Fruit fly (Drosophila melanogaster): Measurements from ENCODE around the gene GV1.

The GV1 gene

dm6 chr3L:1860749-1861148 lies 50.4 kb downstream of the GV1 start:
- TF ChIP-seq lov (optimal IDR thresholded peaks at IDR 0.05) (no peak), lov (GFP tag; IDR thresholded peaks at IDR 0.05) (no peak), CG30431 (GFP tag; optimal IDR thresholded peaks at IDR 0.05) (no peak), CG15011 (GFP tag; optimal IDR thresholded peaks at IDR 0.05) (no peak), Med (GFP tag) (peak; percentile 64), bsh (GFP tag; optimal IDR thresholded peaks at IDR 0.05) (no peak), ci (GFP tag; IDR thresholded peaks at IDR 0.05) (0 out of 3 replicates have a peak, but pooled peaks have one; percentile 27), Hr39 (optimal IDR thresholded peaks at IDR 0.05) (no peak), CG8478 (optimal IDR thresholded peaks at IDR 0.05) (peak; percentile 65)

dm6 chr3L:1861400-1861793 lies 51.0 kb downstream of the GV1 start:
- TF ChIP-seq seq (GFP tag; IDR thresholded peaks at IDR 0.05) (no peak), Hr78 (GFP tag; optimal IDR thresholded peaks at IDR 0.05) (peak in 1 of 2 experiments; percentile 78), Dfd (GFP tag; optimal IDR thresholded peaks at IDR 0.05) (peak in 1 of 2 experiments; percentile 17), chinmo (GFP tag; IDR thresholded peaks at IDR 0.05; ENCODE audit: partially characterized antibody) (0 out of 4 replicates have a peak, but pooled peaks have one; percentile 19), Oli (tag; optimal IDR thresholded peaks at IDR 0.05) (no peak), sd (tag; optimal IDR thresholded peaks at IDR 0.05) (peak; percentile 26), ind (GFP tag; optimal IDR thresholded peaks at IDR 0.05) (no peak), Ets65A (GFP tag) (peak; percentile 42), CG11695 (GFP tag; IDR thresholded peaks at IDR 0.05) (no peak), nom (GFP tag; optimal IDR thresholded peaks at IDR 0.05) (peak; percentile 61), cg (GFP tag; optimal IDR thresholded peaks at IDR 0.05) (peak; percentile 96), CG33213 (GFP tag; optimal IDR thresholded peaks at IDR 0.05) (no peak), Trl (optimal IDR thresholded peaks at IDR 0.05) (peak; percentile 68 to 88), Trl (GFP tag; optimal IDR thresholded peaks at IDR 0.05) (no peak), CG4360 (GFP tag; IDR thresholded peaks at IDR 0.05) (peak; percentile 84), CG8478 (optimal IDR thresholded peaks at IDR 0.05) (peak; percentile 85), scrt (GFP tag; optimal IDR thresholded peaks at IDR 0.05) (peak; percentile 72), CG10274 (GFP tag; optimal IDR thresholded peaks at IDR 0.05) (no peak), bsh (GFP tag; optimal IDR thresholded peaks at IDR 0.05) (peak in 1 of 2 experiments; percentile 11)

dm6 chr3L:1861794-1862447 lies 51.5 kb downstream of the GV1 start, which contains the start of gene Rap1:
TSS of gene Rap1 (minus strand) at chr3L:1862239.
- TF ChIP-seq CG10267 (tag; optimal IDR thresholded peaks at IDR 0.05): peak; percentile 71
- TF ChIP-seq odd (GFP tag; optimal IDR thresholded peaks at IDR 0.05): no peak
- TF ChIP-seq Rfx (GFP tag; IDR thresholded peaks at IDR 0.05): peak; percentile 92
- TF ChIP-seq Hr3 (GFP tag; optimal IDR thresholded peaks at IDR 0.05): peak; percentile 54
- no peak for TF ChIP-seq CG3995 (GFP tag; optimal IDR thresholded peaks at IDR 0.05)
- TF ChIP-seq CHES-1-like (GFP tag; optimal IDR thresholded peaks at IDR 0.05): peak; percentile 41
- TF ChIP-seq CG16815 (GFP tag; optimal IDR thresholded peaks at IDR 0.05): peak; percentile 18
- no peak for TF ChIP-seq CG2202 (tag; optimal IDR thresholded peaks at IDR 0.05)
- peak; percentile 97 for TF ChIP-seq CG16813 (GFP tag; IDR thresholded peaks at IDR 0.05; ENCODE audit: partially characterized antibody)
- TF ChIP-seq hkb (optimal IDR thresholded peaks at IDR 0.05): no peak
- TF ChIP-seq hkb (GFP tag; IDR thresholded peaks at IDR 0.05): 0 out of 2 replicates have a peak, but pooled peaks have one; percentile 41
- TF ChIP-seq CG31365 (tag; optimal IDR thresholded peaks at IDR 0.05): no peak
- TF ChIP-seq zf30C (GFP tag; optimal IDR thresholded peaks at IDR 0.05): no peak
- TF ChIP-seq CG9876 (GFP tag; optimal IDR thresholded peaks at IDR 0.05): peak; percentile 42
- TF ChIP-seq Nf-YB (GFP tag; optimal IDR thresholded peaks at IDR 0.05): no peak
- peak; percentile 4 for TF ChIP-seq scrt (GFP tag; optimal IDR thresholded peaks at IDR 0.05)
- TF ChIP-seq CG9215 (GFP tag; IDR thresholded peaks at IDR 0.05): peak; percentile 82
- TF ChIP-seq CG12155 (GFP tag; optimal IDR thresholded peaks at IDR 0.05): peak; percentile 52
- TF ChIP-seq dan (GFP tag; IDR thresholded peaks at IDR 0.05): 0 out of 2 replicates have a peak, but pooled peaks have one; percentile 4
- TF ChIP-seq Nf-YA (GFP tag; IDR thresholded peaks at IDR 0.05): peak; percentile 21; the same call in 1 of the 2 replicates
- TF ChIP-seq Spps (tag; optimal IDR thresholded peaks at IDR 0.05): no peak
- TF ChIP-seq CG30403 (GFP tag; optimal IDR thresholded peaks at IDR 0.05): peak; percentile 83
- no peak for TF ChIP-seq CG6765 (GFP tag; optimal IDR thresholded peaks at IDR 0.05)
- peak; percentile 29 for TF ChIP-seq Sry-β (GFP tag; optimal IDR thresholded peaks at IDR 0.05)
- TF ChIP-seq dm (GFP tag; optimal IDR thresholded peaks at IDR 0.05): peak; percentile 47
